Worm (Caenorhabditis elegans) whole organism, young adult: ENCODE data around the gene sre-24.

Experiments
- B0019.2 ChIP-seq: fragments of 200-800 bp; sonication (Bioruptor generic); conservative IDR thresholded peaks from 2 replicates; pipeline ENCODE4 v1.3.6; 2022; ENCODE audit warnings: missing genetic modification reagents, missing genetic modification characterization, missing compliant biosample characterization
- B0035.1 ChIP-seq: sonication (generic microtip); optimal IDR thresholded peaks from 2 replicates; lab custom pipeline; 2016; ENCODE audit warnings: missing genetic modification characterization, mild to moderate bottlenecking, missing compliant biosample characterization, missing genotype, missing genetic modification reagents
- B0261.1 ChIP-seq: sonication (generic microtip); optimal IDR thresholded peaks from 2 replicates; lab custom pipeline; 2016; ENCODE audit warnings: mild to moderate bottlenecking, missing genetic modification characterization, moderate library complexity, missing compliant biosample characterization
- C17E4.6 ChIP-seq: fragments of 200-800 bp; sonication (Bioruptor generic); IDR thresholded peaks from 2 replicates; pipeline ENCODE4 v1.3.6; 2022; ENCODE audit warnings: missing genetic modification reagents, missing genetic modification characterization, missing compliant biosample characterization
- D2030.7 ChIP-seq: fragments of 200-800 bp; sonication (Bioruptor generic); IDR thresholded peaks from 2 replicates; pipeline ENCODE4 v1.3.6; 2022; ENCODE audit warnings: missing genetic modification reagents, missing genetic modification characterization, missing compliant biosample characterization
- F37B4.10 ChIP-seq: fragments of 200-800 bp; sonication (Bioruptor generic); IDR thresholded peaks from 2 replicates; pipeline ENCODE4 v1.3.6; 2022; ENCODE audit warnings: missing genetic modification characterization, missing compliant biosample characterization
- F52B5.7 ChIP-seq: sonication (generic microtip); optimal IDR thresholded peaks from 2 replicates; lab custom pipeline; 2016; ENCODE audit warnings: mild to moderate bottlenecking, missing genetic modification characterization, missing compliant biosample characterization
- F55B11.4 ChIP-seq: sonication (generic microtip); optimal IDR thresholded peaks from 2 replicates; lab custom pipeline; 2016; ENCODE audit warnings: missing compliant biosample characterization, missing genetic modification characterization, borderline replicate concordance; ENCODE audit not compliant: insufficient read depth
- F57A8.1 ChIP-seq: fragments of 200-800 bp; sonication (Bioruptor generic); optimal IDR thresholded peaks from 2 replicates; lab custom pipeline; 2018; ENCODE audit warnings: mild to moderate bottlenecking, missing genetic modification characterization, moderate library complexity, missing compliant biosample characterization
- T07F8.4 ChIP-seq: sonication (generic microtip); optimal IDR thresholded peaks from 2 replicates; lab custom pipeline; 2016; ENCODE audit warnings: mild to moderate bottlenecking, missing genetic modification characterization, moderate library complexity, missing compliant biosample characterization
- Y53G8AR.9 ChIP-seq: fragments of 200-800 bp; sonication (Bioruptor generic); conservative IDR thresholded peaks from 2 replicates; pipeline ENCODE4 v1.3.6; 2022; ENCODE audit warnings: missing genetic modification reagents, missing genetic modification characterization, missing compliant biosample characterization
- Y56A3A.18 ChIP-seq: fragments of 200-800 bp; sonication (Bioruptor generic); IDR thresholded peaks from 2 replicates; pipeline ENCODE4 v1.3.6; 2022; ENCODE audit warnings: missing genetic modification reagents, missing genetic modification characterization, missing compliant biosample characterization
- Y95B8A.8 ChIP-seq: fragments of 200-800 bp; sonication (Bioruptor generic); IDR thresholded peaks from 2 replicates; pipeline ENCODE4 v1.3.6; 2022; ENCODE audit warnings: missing genetic modification reagents, missing genetic modification characterization, missing compliant biosample characterization
- ZK185.1 ChIP-seq: sonication (generic microtip); optimal IDR thresholded peaks from 2 replicates; lab custom pipeline; 2016; ENCODE audit warnings: mild to moderate bottlenecking, missing genetic modification characterization, missing compliant biosample characterization; ENCODE audit not compliant: poor library complexity, severe bottlenecking
- ama-1 ChIP-seq, 3 experiments: fragments of 150-350 bp in 1 of 3; sonication (generic microtip) in 2 of 3; optimal IDR thresholded peaks; 2 replicates each; lab custom pipeline; 2014 to 2018; ENCODE audit warnings: missing biosample characterization in 2 of 3, missing genetic modification characterization in 2 of 3, missing genetic modification reagents in 2 of 3
- aptf-3 ChIP-seq: fragments of 200-800 bp; sonication (Bioruptor generic); IDR thresholded peaks from 2 replicates; pipeline ENCODE4 v1.3.6; 2022; ENCODE audit warnings: missing genetic modification characterization, missing compliant biosample characterization
- attf-3 ChIP-seq: fragments of 200-800 bp; sonication (Bioruptor generic); conservative IDR thresholded peaks from 2 replicates; pipeline ENCODE4 v1.3.6; 2022; ENCODE audit warnings: missing genetic modification reagents, missing genetic modification characterization, missing compliant biosample characterization
- cebp-2 ChIP-seq: fragments of 200-800 bp; sonication (Bioruptor generic); IDR thresholded peaks from 2 replicates; pipeline ENCODE4 v1.3.6; 2022; ENCODE audit warnings: missing genetic modification characterization, missing compliant biosample characterization
- ekl-4 ChIP-seq: fragments of 200-800 bp; sonication (Bioruptor generic); IDR thresholded peaks from 2 replicates; pipeline ENCODE4 v1.3.6; 2022; ENCODE audit warnings: missing genetic modification reagents, missing genetic modification characterization, missing compliant biosample characterization
- ets-4 ChIP-seq: fragments of 200-800 bp; sonication (Bioruptor generic); optimal IDR thresholded peaks from 2 replicates; lab custom pipeline; 2018; ENCODE audit warnings: mild to moderate bottlenecking, missing genetic modification characterization, missing compliant biosample characterization
- fkh-3 ChIP-seq: sonication (generic microtip); optimal IDR thresholded peaks from 2 replicates; lab custom pipeline; 2016; ENCODE audit warnings: mild to moderate bottlenecking, missing genetic modification characterization, missing compliant biosample characterization
- him-1 ChIP-seq: sonication (generic microtip); optimal IDR thresholded peaks from 2 replicates; lab custom pipeline; 2016; ENCODE audit warnings: missing genotype, missing genetic modification reagents, missing genetic modification characterization, missing compliant biosample characterization
- hmg-20 ChIP-seq: fragments of 200-800 bp; sonication (Bioruptor generic); IDR thresholded peaks from 2 replicates; pipeline ENCODE4 v1.3.6; 2022; ENCODE audit warnings: missing genetic modification reagents, missing genetic modification characterization, missing compliant biosample characterization
- hsf-1 ChIP-seq: fragments of 200-800 bp; sonication (Bioruptor generic); IDR thresholded peaks from 2 replicates; pipeline ENCODE4 v1.3.6; 2022; ENCODE audit warnings: missing genetic modification reagents, missing genetic modification characterization, missing compliant biosample characterization
- let-526 ChIP-seq: fragments of 200-800 bp; sonication (Bioruptor generic); IDR thresholded peaks from 2 replicates; pipeline ENCODE4 v1.3.6; 2022; ENCODE audit warnings: missing genetic modification reagents, missing genetic modification characterization, missing compliant biosample characterization
- let-607 ChIP-seq, 2 experiments: fragments of 200-800 bp in 1 of 2; sonication (Bioruptor generic) in 1 of 2; sonication (generic microtip) in 1 of 2; optimal IDR thresholded peaks; 2 replicates each; lab custom pipeline; 2016 to 2018; ENCODE audit warnings: mild to moderate bottlenecking in 2 of 2, missing compliant biosample characterization in 2 of 2, missing genetic modification characterization in 2 of 2, moderate library complexity in 2 of 2, missing genotype in 1 of 2
- lin-54 ChIP-seq: fragments of 200-800 bp; sonication (Bioruptor generic); optimal IDR thresholded peaks from 2 replicates; lab custom pipeline; 2018; ENCODE audit warnings: mild to moderate bottlenecking, missing genetic modification characterization, missing compliant biosample characterization
- madf-10 ChIP-seq: sonication (generic microtip); optimal IDR thresholded peaks from 2 replicates; lab custom pipeline; 2016; ENCODE audit warnings: mild to moderate bottlenecking, missing genetic modification characterization, missing compliant biosample characterization
- madf-6 ChIP-seq: fragments of 200-800 bp; sonication (Bioruptor generic); IDR thresholded peaks from 2 replicates; pipeline ENCODE4 v1.3.6; 2022; ENCODE audit warnings: missing genetic modification reagents, missing genetic modification characterization, missing compliant biosample characterization
- madf-8 ChIP-seq: fragments of 200-800 bp; sonication (Bioruptor generic); conservative IDR thresholded peaks from 2 replicates; pipeline ENCODE4 v1.3.6; 2022; ENCODE audit warnings: missing genetic modification reagents, missing genetic modification characterization, missing compliant biosample characterization
- mcd-1 ChIP-seq: fragments of 200-800 bp; sonication (Bioruptor generic); IDR thresholded peaks from 2 replicates; pipeline ENCODE4 v1.3.6; 2022; ENCODE audit warnings: missing genetic modification reagents, missing genetic modification characterization, missing compliant biosample characterization
- mel-28 ChIP-seq: sonication (generic microtip); optimal IDR thresholded peaks from 2 replicates; lab custom pipeline; 2016; ENCODE audit warnings: borderline replicate concordance, mild to moderate bottlenecking, missing genetic modification characterization, missing compliant biosample characterization
- mxl-1 ChIP-seq: sonication (generic microtip); optimal IDR thresholded peaks from 2 replicates; lab custom pipeline; 2016; ENCODE audit warnings: missing genetic modification characterization, missing compliant biosample characterization
- nfyb-1 ChIP-seq: fragments of 200-800 bp; sonication (Bioruptor generic); IDR thresholded peaks from 2 replicates; pipeline ENCODE4 v1.3.6; 2022; ENCODE audit warnings: missing genetic modification reagents, missing genetic modification characterization, missing compliant biosample characterization
- nhr-179 ChIP-seq: sonication (generic microtip); optimal IDR thresholded peaks from 2 replicates; lab custom pipeline; 2016; ENCODE audit warnings: mild to moderate bottlenecking, missing genetic modification characterization, missing compliant biosample characterization
- rcor-1 ChIP-seq: fragments of 200-800 bp; sonication (Bioruptor generic); IDR thresholded peaks from 2 replicates; pipeline ENCODE4 v1.3.6; 2022; ENCODE audit warnings: missing genetic modification reagents, missing genetic modification characterization, missing compliant biosample characterization
- sea-2 ChIP-seq: fragments of 200-800 bp; sonication (Bioruptor generic); IDR thresholded peaks from 2 replicates; pipeline ENCODE4 v1.3.6; 2022; ENCODE audit warnings: missing genetic modification characterization, missing compliant biosample characterization
- snpc-1.1 ChIP-seq: sonication (generic microtip); optimal IDR thresholded peaks from 2 replicates; lab custom pipeline; 2017; ENCODE audit warnings: missing genetic modification characterization, mild to moderate bottlenecking, missing compliant biosample characterization, antibody characterized with exemption, moderate library complexity, missing genotype, missing genetic modification reagents; ENCODE audit not compliant: insufficient read depth
- snpc-3.4 ChIP-seq: sonication (generic microtip); optimal IDR thresholded peaks from 2 replicates; lab custom pipeline; 2017; ENCODE audit warnings: missing genetic modification characterization, mild to moderate bottlenecking, missing compliant biosample characterization, antibody characterized with exemption, moderate library complexity, missing genotype, missing genetic modification reagents
- snpc-4 ChIP-seq, 5 experiments: fragments of 150-350 bp in 1 of 5; sonication (generic microtip) in 4 of 5; optimal IDR thresholded peaks; 2 replicates each; lab custom pipeline; 2014 to 2018; ENCODE audit warnings: missing genetic modification characterization in 5 of 5, missing biosample characterization in 3 of 5, antibody characterized with exemption in 2 of 5, mild to moderate bottlenecking in 2 of 5, missing compliant biosample characterization in 2 of 5, missing genotype in 2 of 5, moderate library complexity in 2 of 5, missing genetic modification reagents in 1 of 5
- unc-62 ChIP-seq: fragments of 150-350 bp; optimal IDR thresholded peaks from 2 replicates; lab custom pipeline; 2014; ENCODE audit warnings: missing biosample characterization, missing genetic modification reagents, missing genetic modification characterization
- zim-3 ChIP-seq: sonication (generic microtip); optimal IDR thresholded peaks from 2 replicates; lab custom pipeline; 2017; ENCODE audit warnings: mild to moderate bottlenecking, missing genetic modification characterization, moderate library complexity, missing compliant biosample characterization
- ztf-18 ChIP-seq: sonication (generic microtip); optimal IDR thresholded peaks from 2 replicates; lab custom pipeline; 2016; ENCODE audit warnings: missing genotype, mild to moderate bottlenecking, missing genetic modification characterization, missing compliant biosample characterization
- ztf-3 ChIP-seq: fragments of 200-800 bp; sonication (Bioruptor generic); optimal IDR thresholded peaks from 2 replicates; lab custom pipeline; 2018; ENCODE audit warnings: mild to moderate bottlenecking, missing genetic modification characterization, missing compliant biosample characterization
- ztf-6 ChIP-seq: fragments of 200-800 bp; sonication (Bioruptor generic); IDR thresholded peaks from 2 replicates; pipeline ENCODE4 v1.3.6; 2022; ENCODE audit warnings: missing genetic modification reagents, missing genetic modification characterization, missing compliant biosample characterization

The sre-24 gene

ce11 chrV:2876188-2876831 lies 8.2 kb upstream of the sre-24 start:
- TF ChIP-seq ama-1 (optimal IDR thresholded peaks at IDR 0.05; lab: Kevin White, UChicago) (no peak), ama-1 (GFP tag; optimal IDR thresholded peaks at IDR 0.05; lab: Kevin White, UChicago) (no peak), snpc-4 (GFP tag; optimal IDR thresholded peaks at IDR 0.05; lab: Kevin White, UChicago) (no peak), snpc-4 (tag; optimal IDR thresholded peaks at IDR 0.05; lab: Kevin White, UChicago) (no peak), B0261.1 (tag; lab: Kevin White, UChicago) (no peak), F52B5.7 (tag; lab: Kevin White, UChicago) (peak; percentile 0), nfyb-1 (GFP tag; lab: Robert Waterston, UW) (no peak), T07F8.4 (tag; lab: Kevin White, UChicago) (no peak), C17E4.6 (no peak), F37B4.10 (GFP tag; lab: Robert Waterston, UW) (peak; percentile 95; the same call in 1 of the 2 replicates), Y53G8AR.9 (GFP tag; lab: Robert Waterston, UW) (no peak), mel-28 (tag; lab: Kevin White, UChicago) (no peak), B0019.2 (GFP tag; lab: Robert Waterston, UW) (no peak), mxl-1 (tag; lab: Kevin White, UChicago) (no peak)
- TF ChIP-seq, all 124 proteins: peak for 2

DNA sequence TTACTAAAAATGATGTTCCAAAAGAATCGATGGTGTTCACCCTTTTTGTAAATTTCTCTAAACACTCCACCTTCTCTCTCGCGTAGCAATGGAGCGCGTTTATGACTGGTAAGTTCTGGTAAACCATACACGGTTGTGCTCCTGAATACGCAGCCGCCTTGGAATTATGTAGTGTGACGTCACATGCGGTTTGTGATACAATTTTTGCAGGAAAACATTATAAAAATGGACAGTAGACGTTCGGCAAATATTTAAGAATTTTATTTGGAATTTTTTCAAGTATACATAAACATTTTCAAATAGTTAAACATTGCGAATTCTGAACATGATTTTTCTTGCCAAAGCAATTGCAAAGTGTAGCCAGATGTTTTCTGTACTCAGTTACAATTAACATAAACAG lies 7.0 kb upstream of the sre-24 start, which contains the start of gene F37B4.10:
F37B4.10 (minus strand) TSS at position 101 of the 400 bp plus-strand sequence.
- TF ChIP-seq ZK185.1 (no peak), ets-4 (GFP tag; lab: Kevin White, UChicago) (no peak), cebp-2 (GFP tag; lab: Robert Waterston, UW) (no peak), madf-10 (no peak), fkh-3 (tag; lab: Kevin White, UChicago) (no peak), nhr-179 (tag; lab: Kevin White, UChicago) (no peak), mcd-1 (GFP tag; lab: Robert Waterston, UW) (no peak), sea-2 (GFP tag; lab: Robert Waterston, UW) (no peak), rcor-1 (no peak), madf-8 (GFP tag; lab: Robert Waterston, UW) (no peak), let-526 (no peak), D2030.7 (no peak), F37B4.10 (GFP tag; lab: Robert Waterston, UW) (no peak), ztf-3 (GFP tag; lab: Kevin White, UChicago) (no peak), F57A8.1 (GFP tag; lab: Kevin White, UChicago) (no peak), attf-3 (no peak), madf-6 (GFP tag; lab: Robert Waterston, UW) (no peak), F55B11.4 (no peak), Y95B8A.8 (GFP tag; lab: Robert Waterston, UW) (no peak)
- TF ChIP-seq, all 124 proteins: peak for 0

- TF ChIP-seq him-1 (tag; lab: Kevin White, UChicago), result no peak
- TF ChIP-seq hsf-1 (GFP tag; lab: Robert Waterston, UW), result no peak
- TF ChIP-seq ztf-18 (tag; lab: Kevin White, UChicago), result no peak
- TF ChIP-seq sea-2 (GFP tag; lab: Robert Waterston, UW), result no peak
- no peak for TF ChIP-seq snpc-3.4
- no peak for TF ChIP-seq Y56A3A.18 (GFP tag; lab: Robert Waterston, UW)
- no peak for TF ChIP-seq zim-3 (tag; lab: Kevin White, UChicago)
- no peak for TF ChIP-seq ztf-6
- TF ChIP-seq snpc-1.1 (tag; lab: Kevin White, UChicago), result no peak
- TF ChIP-seq B0035.1 (tag; lab: Kevin White, UChicago), result no peak
- no peak for TF ChIP-seq rcor-1
- no peak for TF ChIP-seq lin-54 (GFP tag; lab: Kevin White, UChicago)
- TF ChIP-seq ets-4 (GFP tag; lab: Kevin White, UChicago), result no peak
- TF ChIP-seq ekl-4, result no peak
- TF ChIP-seq F37B4.10 (GFP tag; lab: Robert Waterston, UW), result no peak
- no peak for TF ChIP-seq let-607 (tag; optimal IDR thresholded peaks at IDR 0.05; lab: Kevin White, UChicago)
- TF ChIP-seq hmg-20 (GFP tag; lab: Robert Waterston, UW), result no peak
- no peak for TF ChIP-seq aptf-3 (GFP tag; lab: Robert Waterston, UW)
- no peak for TF ChIP-seq unc-62 (GFP tag; lab: Kevin White, UChicago)
Observed at ce11 chrV:2879801-2880200, 4.7 kb upstream of the sre-24 start, which contains the start of gene str-39. TSS of gene str-39 (minus strand) at chrV:2879901.
